Fruit fly (Drosophila melanogaster) whole organism, larva: ENCODE measurements around the gene abs.
"Not testable (repeated sequence)": the region's sequence is repeated elsewhere in the genome, so short reads cannot be mapped to it uniquely, and the experiment has no call there.

Experiments used
- noc ChIP-seq: fragments of 200-800 bp; sonication (Bioruptor generic); optimal IDR thresholded peaks from 3 replicates; lab custom pipeline; 2019; ENCODE audit warnings: missing biosample characterization, mild to moderate bottlenecking, missing genetic modification characterization, moderate library complexity

Gene abs

dm6 chr3R:4233018-4233385 is at the start of gene abs:
TSS of gene abs (plus strand) at chr3R:4233047.
- no peak for TF ChIP-seq noc (tag; lab: Kevin White, UChicago)

DNA sequence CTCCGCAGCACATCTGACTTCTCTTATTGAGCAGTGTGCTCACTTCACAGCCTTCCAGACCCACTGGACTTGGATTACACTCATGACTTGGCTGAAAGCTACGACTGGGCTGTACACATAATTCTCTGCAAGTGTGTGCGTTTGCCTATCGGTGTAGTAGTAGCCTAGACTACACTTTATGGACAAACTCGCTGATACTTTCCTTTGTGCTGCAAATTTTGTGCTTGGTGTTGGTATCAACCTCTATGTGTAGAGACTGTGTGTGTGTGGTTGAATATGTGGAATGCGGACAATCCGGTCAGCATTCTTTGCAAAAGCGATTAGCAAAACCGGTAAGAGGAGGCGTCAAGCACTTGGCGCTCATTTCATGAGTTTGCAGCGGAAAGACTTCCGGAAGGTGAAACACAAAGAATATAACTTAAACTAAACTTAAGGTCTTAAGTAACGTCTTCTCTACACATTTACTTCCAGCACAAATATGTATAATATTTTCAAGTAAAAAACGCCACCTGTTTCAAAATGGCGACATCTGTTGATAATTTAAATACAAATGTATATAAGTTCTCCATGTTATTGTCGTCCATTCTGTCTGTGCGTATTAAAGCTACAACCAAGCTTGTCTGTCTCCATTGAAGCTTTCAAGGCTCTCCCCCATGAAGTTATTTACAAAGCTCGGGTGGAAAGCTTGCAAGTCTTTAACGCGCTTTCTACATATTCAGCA is 45.9 kb upstream of the abs start:
- TF ChIP-seq noc (tag; lab: Kevin White, UChicago): peak; percentile 1

- TF ChIP-seq noc (tag; lab: Kevin White, UChicago): no peak
Measured at dm6 chr3R:4190160-4190559, 42.7 kb upstream of the abs start, which contains the start of gene Dsk. TSS of gene Dsk (minus strand) at chr3R:4190260.

dm6 chr3R:4197055-4197454 is 35.8 kb upstream of the abs start, which contains the start of gene beta-Man:
TSS of gene beta-Man (plus strand) at chr3R:4197206.
- no peak for TF ChIP-seq noc (tag; lab: Kevin White, UChicago)

dm6 chr3R:4211483-4211882 is 21.4 kb upstream of the abs start, which contains the start of gene aux:
TSS of gene aux (plus strand) at chr3R:4211783.
- not testable (repeated sequence) for TF ChIP-seq noc (tag; lab: Kevin White, UChicago)

- no peak for TF ChIP-seq noc (tag; lab: Kevin White, UChicago)
Measured at dm6 chr3R:4214038-4214437, 18.8 kb upstream of the abs start.

- TF ChIP-seq noc (tag; lab: Kevin White, UChicago): no peak
Measured at dm6 chr3R:4214601-4215000, 18.2 kb upstream of the abs start.

- peak; percentile 68 for TF ChIP-seq noc (tag; lab: Kevin White, UChicago)
Measured at dm6 chr3R:4215264-4215993, 17.4 kb upstream of the abs start, which contains the start of gene CG14636. TSS of gene CG14636 (minus strand) at chr3R:4215314.

dm6 chr3R:4220030-4220429 is 12.8 kb upstream of the abs start, which contains the start of gene CG31516:
TSS of gene CG31516 (minus strand) at chr3R:4220130.
- no peak for TF ChIP-seq noc (tag; lab: Kevin White, UChicago)

DNA sequence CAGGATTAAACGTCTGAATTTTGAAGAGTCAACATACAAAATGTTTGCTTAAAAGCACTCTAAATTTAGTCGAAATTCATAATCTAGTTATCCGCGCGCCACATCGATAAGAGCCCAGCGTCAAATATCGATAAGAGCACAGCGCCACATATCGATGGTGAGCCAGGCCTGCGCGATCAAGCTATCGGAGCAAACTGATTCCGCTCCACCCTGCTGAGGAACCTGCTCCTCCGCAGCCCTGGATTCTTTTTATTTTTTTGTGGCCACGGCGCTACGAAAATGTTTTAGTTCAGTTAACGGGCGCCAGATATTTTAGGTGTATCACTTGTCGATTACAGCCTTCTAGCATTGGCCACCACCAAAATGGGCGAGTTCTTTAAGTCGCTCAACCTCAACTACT is 12.1 kb upstream of the abs start:
- TF ChIP-seq noc (tag; lab: Kevin White, UChicago): no peak

dm6 chr3R:4228426-4228825 is 4.4 kb upstream of the abs start:
- TF ChIP-seq noc (tag; lab: Kevin White, UChicago): no peak

dm6 chr3R:4229137-4229764 is 3.6 kb upstream of the abs start, which contains the start of gene DhpD:
TSS of gene DhpD (minus strand) at chr3R:4229238.
- peak; percentile 87 for TF ChIP-seq noc (tag; lab: Kevin White, UChicago)

DNA sequence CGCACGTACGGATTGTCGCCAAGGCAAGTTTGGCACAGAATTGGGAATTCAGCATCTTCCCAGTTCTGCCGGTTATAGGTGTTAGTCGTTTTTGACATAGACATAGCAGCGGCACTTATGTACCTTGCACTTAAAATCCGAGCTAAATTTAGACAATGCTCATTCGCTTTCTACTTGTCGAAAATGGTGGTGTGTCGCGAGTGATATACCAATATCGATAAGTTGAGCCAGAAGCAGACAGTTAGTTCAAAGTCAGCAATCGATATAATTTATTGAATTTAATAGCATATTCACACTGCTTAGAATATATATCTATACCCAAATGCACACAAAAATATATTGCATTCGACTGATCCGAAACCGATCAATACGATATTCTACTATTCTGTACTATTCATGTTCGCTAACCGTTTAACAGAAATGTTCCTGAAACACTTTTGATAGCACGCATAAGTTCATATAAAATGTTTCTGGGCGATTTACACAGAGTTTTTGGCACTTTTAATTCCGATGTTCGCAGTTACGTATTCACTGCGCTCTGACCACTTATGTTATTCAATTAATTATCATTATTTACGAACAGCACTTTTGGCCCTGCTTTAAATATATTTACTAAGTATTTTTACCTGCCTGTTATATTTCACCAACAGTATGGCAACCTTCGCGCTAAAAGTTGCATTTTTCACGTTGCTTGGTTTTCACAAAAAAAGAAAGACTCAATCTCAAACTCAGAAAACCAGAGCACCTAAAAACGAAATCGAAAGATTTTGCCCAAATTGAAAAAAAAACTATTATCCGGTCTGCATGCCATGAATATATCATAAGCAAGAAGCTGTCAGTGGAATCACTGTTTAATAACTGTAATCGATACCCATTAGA is 469 bp upstream of the abs start, which contains the start of gene CG14641:
TSS of gene CG14641 (minus strand) at position 204 of the 879 bp plus-strand sequence.
- TF ChIP-seq noc (tag; lab: Kevin White, UChicago): no peak

DNA sequence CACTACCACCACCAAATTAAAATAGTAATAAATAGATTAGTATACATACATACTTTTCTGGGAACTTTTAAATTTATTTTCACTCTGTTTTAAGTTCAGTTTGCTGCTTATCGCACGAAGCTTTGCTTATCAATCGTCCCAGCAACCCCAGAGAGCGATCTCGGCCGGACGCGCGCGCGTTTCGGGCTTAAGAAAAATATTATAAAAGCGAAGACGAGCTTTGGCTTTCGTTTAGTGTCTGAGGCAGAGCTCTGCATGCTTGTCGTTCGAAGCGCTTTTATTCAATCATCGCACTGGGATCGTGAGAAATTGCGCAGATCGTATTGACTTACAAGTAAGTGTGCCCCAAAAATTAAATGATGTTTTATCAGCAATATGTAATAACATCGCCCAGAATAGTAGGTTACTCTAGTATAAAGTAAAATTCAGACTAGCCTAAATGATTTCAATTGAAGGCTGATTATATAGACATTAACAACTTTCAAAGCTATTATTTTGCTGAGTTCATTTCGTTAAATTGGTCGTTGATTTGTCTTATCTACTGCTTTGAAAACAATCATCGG is 2.2 kb downstream of the abs start, which contains the start of gene Gel:
TSS of gene Gel (plus strand) at position 227 of the 563 bp plus-strand sequence.
- TF ChIP-seq noc (tag; lab: Kevin White, UChicago): peak; percentile 49
